Fruit fly (Drosophila melanogaster) whole organism, wandering third instar larva: ENCODE measurements around the gene CG14420.

ENCODE experiments used
- GATAd ChIP-seq: sonication (Bioruptor generic); optimal IDR thresholded peaks from 2 replicates; lab custom pipeline; 2016; ENCODE audit warnings: missing biosample characterization, missing genetic modification characterization
- Hnf4 ChIP-seq: fragments of 200-800 bp; sonication (Bioruptor generic); optimal IDR thresholded peaks from 2 replicates; lab custom pipeline; 2016; ENCODE audit warnings: missing biosample characterization, mild to moderate bottlenecking, missing genetic modification characterization
- Hr78 ChIP-seq: fragments of >200 bp; optimal IDR thresholded peaks from 2 replicates; lab custom pipeline; 2017; ENCODE audit warnings: missing biosample characterization, missing genetic modification characterization
- lola ChIP-seq: fragments of >200 bp; optimal IDR thresholded peaks from 2 replicates; lab custom pipeline; 2017; ENCODE audit warnings: missing biosample characterization, missing genetic modification characterization
- sv ChIP-seq: fragments of 200-800 bp; sonication (Bioruptor generic); optimal IDR thresholded peaks from 3 replicates; lab custom pipeline; 2016; ENCODE audit warnings: missing biosample characterization, missing genetic modification characterization

- TF ChIP-seq sv (GFP tag; lab: Kevin White, UChicago) = no peak
- no peak for TF ChIP-seq lola
- TF ChIP-seq Hr78 (GFP tag; lab: Kevin White, UChicago) = no peak
- no peak for TF ChIP-seq GATAd (GFP tag; lab: Kevin White, UChicago)
- TF ChIP-seq Hnf4 (GFP tag; lab: Kevin White, UChicago) = no peak
Observed at dm6 chrX:2980290-2980689, 41.6 kb downstream of the CG14420 start.
